Worm (Caenorhabditis elegans) whole organism, mixed stage, embryonic: ENCODE results near the gene swip-10.

Experiments used
- M03D4.4 ChIP-seq: sonication (generic microtip); optimal IDR thresholded peaks from 2 replicates; lab custom pipeline; 2017; ENCODE audit warnings: mild to moderate bottlenecking, missing genetic modification characterization, missing compliant biosample characterization
- ces-1 ChIP-seq: fragments of 150-350 bp; optimal IDR thresholded peaks from 2 replicates; lab custom pipeline; 2014; ENCODE audit warnings: missing biosample characterization, missing genetic modification reagents, missing genetic modification characterization
- elt-1 ChIP-seq: sonication (generic microtip); optimal IDR thresholded peaks from 2 replicates; lab custom pipeline; 2017; ENCODE audit warnings: missing genetic modification characterization, mild to moderate bottlenecking, missing compliant biosample characterization, antibody characterized with exemption, moderate library complexity, borderline replicate concordance; ENCODE audit not compliant: insufficient read depth
- elt-3 ChIP-seq: fragments of 150-350 bp; optimal IDR thresholded peaks from 2 replicates; lab custom pipeline; 2014; ENCODE audit warnings: missing biosample characterization, missing genetic modification characterization
- hlh-1 ChIP-seq: fragments of 150-350 bp; optimal IDR thresholded peaks from 2 replicates; lab custom pipeline; 2014; ENCODE audit warnings: missing biosample characterization, missing genetic modification reagents, missing genetic modification characterization
- lin-13 ChIP-seq: fragments of 150-350 bp; optimal IDR thresholded peaks from 2 replicates; lab custom pipeline; 2014; ENCODE audit warnings: missing biosample characterization, missing genetic modification characterization
- lsy-2 ChIP-seq: fragments of 150-350 bp; optimal IDR thresholded peaks from 2 replicates; lab custom pipeline; 2014; ENCODE audit warnings: missing biosample characterization, missing genetic modification characterization
- mep-1 ChIP-seq: fragments of 150-350 bp; optimal IDR thresholded peaks from 2 replicates; lab custom pipeline; 2017; ENCODE audit warnings: missing biosample characterization, missing genetic modification reagents, missing genetic modification characterization, inconsistent platforms
- nhr-76 ChIP-seq: sonication (generic microtip); optimal IDR thresholded peaks from 2 replicates; lab custom pipeline; 2017; ENCODE audit warnings: missing biosample characterization, missing genetic modification characterization
- pha-4 ChIP-seq: fragments of 150-350 bp; optimal IDR thresholded peaks from 2 replicates; lab custom pipeline; 2018; ENCODE audit warnings: missing biosample characterization, missing genetic modification reagents, missing genetic modification characterization
- snpc-4 ChIP-seq: fragments of 150-350 bp; optimal IDR thresholded peaks from 2 replicates; lab custom pipeline; 2014; ENCODE audit warnings: missing biosample characterization, missing genetic modification characterization
- sptf-1 ChIP-seq: sonication (generic microtip); optimal IDR thresholded peaks from 2 replicates; lab custom pipeline; 2017; ENCODE audit warnings: mild to moderate bottlenecking, missing genetic modification characterization, moderate library complexity, missing compliant biosample characterization

- TF ChIP-seq lin-13 (tag; lab: Kevin White, UChicago): no peak
- no peak for TF ChIP-seq pha-4
- TF ChIP-seq M03D4.4 (tag; lab: Kevin White, UChicago): no peak
- no peak for TF ChIP-seq elt-1 (tag; lab: Kevin White, UChicago)
- no peak for TF ChIP-seq elt-3 (tag; lab: Kevin White, UChicago)
- no peak for TF ChIP-seq nhr-76 (tag; lab: Kevin White, UChicago)
- no peak for TF ChIP-seq sptf-1 (tag; lab: Kevin White, UChicago)
- no peak for TF ChIP-seq ces-1 (GFP tag; lab: Kevin White, UChicago)
- TF ChIP-seq snpc-4 (tag; lab: Kevin White, UChicago): no peak
- TF ChIP-seq mep-1: no peak
- TF ChIP-seq lsy-2: no peak
- TF ChIP-seq hlh-1 (tag; lab: Kevin White, UChicago): no peak
These were observed 46.7 kb upstream of the swip-10 start, which contains the start of gene F48B9.3 for ce11 chrX:2164751-2165150.
